Fruit fly (Drosophila melanogaster) whole organism, embryonic: ENCODE results near the gene EAChm.

Source experiments
- Asciz ChIP-seq: fragments of 200-800 bp; sonication (Bioruptor generic); optimal IDR thresholded peaks from 2 replicates; lab custom pipeline; 2017; ENCODE audit warnings: missing biosample characterization, mild to moderate bottlenecking, missing genetic modification characterization, missing genetic modification reagents
- CG10267 ChIP-seq: fragments of 200-800 bp; sonication (Bioruptor generic); optimal IDR thresholded peaks from 2 replicates; lab custom pipeline; 2018; ENCODE audit warnings: missing biosample characterization, mild to moderate bottlenecking, missing genetic modification characterization, moderate library complexity
- CG11456 ChIP-seq: fragments of 200-800 bp; sonication (Bioruptor generic); IDR thresholded peaks from 3 replicates; pipeline ENCODE4 v1.3.6; 2022; ENCODE audit warnings: missing biosample characterization, missing genetic modification characterization
- CG11695 ChIP-seq: fragments of 200-800 bp; sonication (Bioruptor generic); IDR thresholded peaks from 3 replicates; pipeline ENCODE4 v1.3.6; 2022; ENCODE audit warnings: missing biosample characterization, missing genetic modification characterization
- Deaf1 ChIP-seq: fragments of 200-800 bp; optimal IDR thresholded peaks from 3 replicates; lab custom pipeline; 2019; ENCODE audit warnings: missing biosample characterization, mild to moderate bottlenecking, missing genetic modification characterization, moderate library complexity
- Doc3 ChIP-seq: fragments of 200-800 bp; sonication (Bioruptor generic); IDR thresholded peaks from 3 replicates; pipeline ENCODE4 v1.3.6; 2022; ENCODE audit warnings: missing biosample characterization, missing genetic modification characterization; ENCODE audit not compliant: partially characterized antibody
- HmgD ChIP-seq: fragments of 200-800 bp; sonication (Bioruptor generic); optimal IDR thresholded peaks from 3 replicates; lab custom pipeline; 2016; ENCODE audit warnings: missing biosample characterization, missing genetic modification characterization
- PHDP ChIP-seq: fragments of 200-800 bp; sonication (Bioruptor generic); optimal IDR thresholded peaks from 3 replicates; lab custom pipeline; 2018; ENCODE audit warnings: missing biosample characterization, mild to moderate bottlenecking, missing genetic modification characterization, moderate library complexity
- Sin3A ChIP-seq: fragments of >200 bp; optimal IDR thresholded peaks from 2 replicates; lab custom pipeline; 2018
- dmrt99B ChIP-seq: fragments of 200-800 bp; sonication (Bioruptor generic); optimal IDR thresholded peaks from 2 replicates; lab custom pipeline; 2018; ENCODE audit warnings: missing biosample characterization, mild to moderate bottlenecking, missing genetic modification characterization, moderate library complexity
- emc ChIP-seq: fragments of 200-800 bp; sonication (Bioruptor generic); optimal IDR thresholded peaks from 2 replicates; lab custom pipeline; 2016; ENCODE audit warnings: missing biosample characterization, missing genetic modification characterization
- en ChIP-seq: fragments of 200-800 bp; sonication (Bioruptor generic); optimal IDR thresholded peaks from 2 replicates; lab custom pipeline; 2016; ENCODE audit warnings: missing biosample characterization, missing genetic modification characterization
- her ChIP-seq: fragments of 200-800 bp; sonication (Bioruptor generic); optimal IDR thresholded peaks from 2 replicates; lab custom pipeline; 2016; ENCODE audit warnings: missing biosample characterization, missing genetic modification characterization
- kni ChIP-seq: fragments of 200-800 bp; sonication (Bioruptor generic); optimal IDR thresholded peaks from 3 replicates; lab custom pipeline; 2017; ENCODE audit warnings: mild to moderate bottlenecking, missing biosample characterization, missing genetic modification reagents, missing genetic modification characterization
- lmd ChIP-seq: fragments of 200-800 bp; sonication (Bioruptor generic); IDR thresholded peaks from 2 replicates; pipeline ENCODE4 v1.3.6; 2022; ENCODE audit warnings: missing biosample characterization, missing genetic modification characterization
- sd ChIP-seq: fragments of 200-800 bp; sonication (Bioruptor generic); optimal IDR thresholded peaks from 3 replicates; lab custom pipeline; 2018; ENCODE audit warnings: missing biosample characterization, mild to moderate bottlenecking, missing genetic modification characterization, moderate library complexity

EAChm gene

DNA sequence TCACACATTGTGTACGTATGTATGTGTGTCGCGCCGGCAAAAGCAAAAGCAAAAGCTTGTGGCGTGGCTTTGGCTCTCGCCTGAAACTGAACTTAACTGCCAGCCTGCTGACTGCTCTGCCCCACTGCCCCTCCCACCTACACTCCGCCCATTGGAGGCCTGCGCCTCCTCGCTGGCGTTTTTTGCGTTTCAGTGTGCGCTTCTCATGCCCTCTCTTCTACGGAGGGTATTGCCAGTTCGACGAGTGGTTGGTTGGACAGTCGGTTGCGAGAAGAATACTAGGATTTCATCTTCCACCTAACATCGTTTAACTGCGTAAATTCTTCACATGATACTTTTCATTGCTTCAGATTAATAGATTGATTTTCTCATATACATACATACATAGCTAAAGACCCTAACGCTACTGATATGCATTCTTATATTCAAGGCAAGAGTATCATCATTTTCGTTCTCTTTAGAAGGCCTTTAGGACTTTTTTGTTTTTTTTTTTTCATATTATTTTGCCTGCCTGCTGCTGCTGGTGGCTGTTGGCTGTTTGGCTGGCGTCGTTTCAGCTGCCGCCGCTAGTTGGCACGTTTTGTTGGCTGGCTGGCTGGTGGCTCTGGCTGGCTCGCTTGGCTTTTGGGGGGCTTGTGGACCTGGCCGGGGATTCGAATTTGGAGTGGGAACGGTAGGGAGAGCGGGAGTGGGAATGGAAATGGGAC, 50.4 kb downstream of the EAChm start (continued):
- TF ChIP-seq dmrt99B (tag; lab: Kevin White, UChicago) (peak; percentile 70), HmgD (GFP tag; lab: Kevin White, UChicago) (no peak), sd (tag; lab: Kevin White, UChicago) (no peak), PHDP (tag; lab: Kevin White, UChicago) (peak; percentile 60), Asciz (GFP tag; lab: Kevin White, UChicago) (no peak), Deaf1 (tag; lab: Kevin White, UChicago) (no peak), her (GFP tag; lab: Kevin White, UChicago) (peak; percentile 49), CG11695 (GFP tag; lab: Robert Waterston, UW) (peak; percentile 70; the same call in 2 of the 3 replicates), CG11456 (GFP tag; lab: Robert Waterston, UW) (no peak; the same call in 2 of the 3 replicates), emc (GFP tag; lab: Kevin White, UChicago) (peak; percentile 21), kni (GFP tag; lab: Kevin White, UChicago) (no peak), Sin3A (lab: Kevin White, UChicago) (no peak), CG10267 (tag; lab: Kevin White, UChicago) (peak; percentile 20), lmd (GFP tag; lab: Robert Waterston, UW) (peak; percentile 68), en (GFP tag; lab: Kevin White, UChicago) (peak; percentile 2), Doc3 (GFP tag; lab: Robert Waterston, UW) (no peak)
